Fruit fly (Drosophila melanogaster) whole organism, prepupa: ENCODE measurements around the gene CG14014.

Experiments used
- Blimp-1 ChIP-seq: fragments of 200-800 bp; sonication (Bioruptor generic); optimal IDR thresholded peaks from 3 replicates; lab custom pipeline; 2017; ENCODE audit warnings: missing biosample characterization, missing genetic modification characterization, mild to moderate bottlenecking, moderate library complexity, missing genetic modification reagents
- CG10631 ChIP-seq: fragments of 200-800 bp; sonication (Bioruptor generic); optimal IDR thresholded peaks from 2 replicates; lab custom pipeline; 2016; ENCODE audit warnings: missing biosample characterization, missing genetic modification characterization
- CG11762 ChIP-seq: fragments of 200-800 bp; sonication (Bioruptor generic); optimal IDR thresholded peaks from 3 replicates; lab custom pipeline; 2016; ENCODE audit warnings: missing biosample characterization, missing genetic modification characterization; ENCODE audit not compliant: insufficient read depth
- CG11902 ChIP-seq: fragments of 200-800 bp; sonication (Bioruptor generic); optimal IDR thresholded peaks from 3 replicates; lab custom pipeline; 2016; ENCODE audit warnings: missing biosample characterization, missing genetic modification characterization
- CG15336 ChIP-seq: fragments of 200-800 bp; sonication (Bioruptor generic); IDR thresholded peaks from 2 replicates; pipeline ENCODE4 v1.3.6; 2022; ENCODE audit warnings: missing biosample characterization, missing genetic modification characterization
- CG1621 ChIP-seq: fragments of 200-800 bp; sonication (Bioruptor generic); optimal IDR thresholded peaks from 3 replicates; lab custom pipeline; 2018; ENCODE audit warnings: missing biosample characterization, mild to moderate bottlenecking, missing genetic modification characterization
- CG3032 ChIP-seq: fragments of 200-800 bp; optimal IDR thresholded peaks from 2 replicates; lab custom pipeline; 2019; ENCODE audit warnings: missing biosample characterization, mild to moderate bottlenecking, missing genetic modification characterization, moderate library complexity
- CG31627 ChIP-seq: fragments of 200-800 bp; sonication (Bioruptor generic); optimal IDR thresholded peaks from 3 replicates; lab custom pipeline; 2016; ENCODE audit warnings: missing biosample characterization, missing genetic modification characterization
- CG3919 ChIP-seq: fragments of 200-800 bp; sonication (Bioruptor generic); optimal IDR thresholded peaks from 3 replicates; lab custom pipeline; 2016; ENCODE audit warnings: missing biosample characterization, missing genetic modification characterization
- CG6163 ChIP-seq: fragments of 200-800 bp; sonication (Bioruptor generic); IDR thresholded peaks from 3 replicates; pipeline ENCODE4 v1.3.6; 2022; ENCODE audit warnings: missing biosample characterization, missing genetic modification characterization
- CG6808 ChIP-seq: fragments of 200-800 bp; sonication (Bioruptor generic); optimal IDR thresholded peaks from 3 replicates; lab custom pipeline; 2017; ENCODE audit warnings: missing biosample characterization, missing genetic modification characterization, mild to moderate bottlenecking, moderate library complexity, missing genetic modification reagents
- CG6854 ChIP-seq: fragments of 200-800 bp; sonication (Bioruptor generic); optimal IDR thresholded peaks from 2 replicates; lab custom pipeline; 2017; ENCODE audit warnings: missing biosample characterization, mild to moderate bottlenecking, missing genetic modification characterization
- CG7368 ChIP-seq: fragments of 200-800 bp; sonication (Bioruptor generic); optimal IDR thresholded peaks from 3 replicates; lab custom pipeline; 2016; ENCODE audit warnings: missing biosample characterization, missing genetic modification characterization
- CG8319 ChIP-seq: fragments of 200-800 bp; sonication (Bioruptor generic); optimal IDR thresholded peaks from 3 replicates; lab custom pipeline; 2016; ENCODE audit warnings: missing biosample characterization, missing genetic modification characterization
- Eip78C ChIP-seq: fragments of 200-800 bp; sonication (Bioruptor generic); peaks from one replicate; lab custom pipeline; 2016; ENCODE audit warnings: missing biosample characterization, missing genetic modification characterization
- Ets21C ChIP-seq: fragments of 200-800 bp; sonication (Bioruptor generic); optimal IDR thresholded peaks from 3 replicates; lab custom pipeline; 2016; ENCODE audit warnings: missing biosample characterization, missing genetic modification characterization
- Ets96B ChIP-seq: fragments of 200-800 bp; optimal IDR thresholded peaks from 2 replicates; lab custom pipeline; 2019; ENCODE audit warnings: missing biosample characterization, mild to moderate bottlenecking, missing genetic modification characterization, moderate library complexity
- Gug ChIP-seq: fragments of 200-800 bp; sonication (Bioruptor generic); IDR thresholded peaks from 2 replicates; pipeline ENCODE4 v1.3.6; 2022; ENCODE audit warnings: missing biosample characterization, missing genetic modification characterization
- Hr38 ChIP-seq: sonication (Bioruptor generic); optimal IDR thresholded peaks from 2 replicates; lab custom pipeline; 2016; ENCODE audit warnings: missing biosample characterization, missing genetic modification characterization
- Hr39 ChIP-seq: fragments of 200-800 bp; sonication (Bioruptor generic); optimal IDR thresholded peaks from 2 replicates; lab custom pipeline; 2016; ENCODE audit warnings: missing biosample characterization, missing genetic modification characterization
- Hr4 ChIP-seq: fragments of 200-800 bp; sonication (Bioruptor generic); optimal IDR thresholded peaks from 3 replicates; lab custom pipeline; 2016; ENCODE audit warnings: missing biosample characterization, missing genetic modification characterization
- Lpt ChIP-seq: fragments of 200-800 bp; sonication (Bioruptor generic); optimal IDR thresholded peaks from 3 replicates; lab custom pipeline; 2016; ENCODE audit warnings: missing biosample characterization, missing genetic modification characterization
- Met ChIP-seq: fragments of 200-800 bp; sonication (Bioruptor generic); optimal IDR thresholded peaks from 3 replicates; lab custom pipeline; 2016; ENCODE audit warnings: missing biosample characterization, missing genetic modification characterization
- OdsH ChIP-seq: fragments of 200-800 bp; sonication (Bioruptor generic); optimal IDR thresholded peaks from 3 replicates; lab custom pipeline; 2016; ENCODE audit warnings: missing biosample characterization, missing genetic modification characterization
- Smox ChIP-seq: fragments of 200-800 bp; sonication (Bioruptor generic); optimal IDR thresholded peaks from 3 replicates; lab custom pipeline; 2016; ENCODE audit warnings: missing biosample characterization, missing genetic modification characterization
- Sox102F ChIP-seq: fragments of 200-800 bp; sonication (Bioruptor generic); optimal IDR thresholded peaks from 2 replicates; lab custom pipeline; 2016; ENCODE audit warnings: missing biosample characterization, mild to moderate bottlenecking, missing genetic modification characterization
- Sox14 ChIP-seq: fragments of 200-800 bp; sonication (Bioruptor generic); optimal IDR thresholded peaks from 3 replicates; lab custom pipeline; 2016; ENCODE audit warnings: missing biosample characterization, missing genetic modification characterization
- achi ChIP-seq: fragments of 200-800 bp; sonication (Bioruptor generic); optimal IDR thresholded peaks from 3 replicates; lab custom pipeline; 2016; ENCODE audit warnings: missing biosample characterization, missing genetic modification characterization
- dsx ChIP-seq: fragments of 200-800 bp; optimal IDR thresholded peaks from 3 replicates; lab custom pipeline; 2019; ENCODE audit warnings: missing biosample characterization, mild to moderate bottlenecking, missing genetic modification characterization, moderate library complexity; ENCODE audit not compliant: poor library complexity, severe bottlenecking
- esn ChIP-seq: fragments of 200-800 bp; sonication (Bioruptor generic); optimal IDR thresholded peaks from 2 replicates; lab custom pipeline; 2016; ENCODE audit warnings: missing biosample characterization, mild to moderate bottlenecking, missing genetic modification characterization, moderate library complexity
- fd85E ChIP-seq: fragments of 200-800 bp; sonication (Bioruptor generic); optimal IDR thresholded peaks from 3 replicates; lab custom pipeline; 2016; ENCODE audit warnings: missing biosample characterization, missing genetic modification characterization
- lz ChIP-seq: fragments of 200-800 bp; sonication (Bioruptor generic); optimal IDR thresholded peaks from 3 replicates; lab custom pipeline; 2016; ENCODE audit warnings: missing biosample characterization, missing genetic modification characterization
- net ChIP-seq: fragments of 200-800 bp; sonication (Bioruptor generic); optimal IDR thresholded peaks from 3 replicates; lab custom pipeline; 2016; ENCODE audit warnings: missing biosample characterization, missing genetic modification characterization
- pdm3 ChIP-seq: fragments of 200-800 bp; sonication (Bioruptor generic); optimal IDR thresholded peaks from 3 replicates; lab custom pipeline; 2016; ENCODE audit warnings: missing biosample characterization, missing genetic modification characterization
- salr ChIP-seq, 2 experiments: fragments of 200-800 bp; sonication (Bioruptor generic); optimal IDR thresholded peaks; 3 replicates each; lab custom pipeline; 2016 to 2018; ENCODE audit warnings: missing biosample characterization in 2 of 2, missing genetic modification characterization in 2 of 2, mild to moderate bottlenecking in 1 of 2
- spab ChIP-seq: fragments of 200-800 bp; sonication (Bioruptor generic); optimal IDR thresholded peaks from 2 replicates; lab custom pipeline; 2017; ENCODE audit warnings: missing biosample characterization, mild to moderate bottlenecking, missing genetic modification characterization, missing genetic modification reagents
- ss ChIP-seq, 2 experiments: fragments of 200-800 bp; sonication (Bioruptor generic); optimal IDR thresholded peaks; 2 replicates in 1 of 2; 3 replicates in 1 of 2; lab custom pipeline; 2017 to 2018; ENCODE audit warnings: mild to moderate bottlenecking in 2 of 2, missing biosample characterization in 2 of 2, missing genetic modification characterization in 2 of 2, moderate library complexity in 1 of 2
- svp ChIP-seq: fragments of 200-800 bp; sonication (Bioruptor generic); peaks from one replicate; lab custom pipeline; 2016; ENCODE audit warnings: missing biosample characterization, missing genetic modification characterization
- topi ChIP-seq: fragments of 200-800 bp; sonication (Bioruptor generic); optimal IDR thresholded peaks from 3 replicates; lab custom pipeline; 2016; ENCODE audit warnings: missing biosample characterization, missing genetic modification characterization
- vri ChIP-seq: fragments of 200-800 bp; sonication (Bioruptor generic); optimal IDR thresholded peaks from 3 replicates; lab custom pipeline; 2016; ENCODE audit warnings: missing biosample characterization, mild to moderate bottlenecking, missing genetic modification characterization

The CG14014 gene

dm6 chr2L:5507823-5508438, 42.7 kb downstream of the CG14014 start (continued):
- no peak for TF ChIP-seq CG6854 (GFP tag; lab: Kevin White, UChicago)
- TF ChIP-seq, all 60 proteins: peak for 16

dm6 chr2L:5507082-5507481, 43.6 kb downstream of the CG14014 start:
- TF ChIP-seq Met (GFP tag; lab: Kevin White, UChicago) (peak; percentile 3), Hr4 (GFP tag; lab: Kevin White, UChicago) (no peak), Ets96B (tag; lab: Kevin White, UChicago) (peak; percentile 35), CG3032 (tag; lab: Kevin White, UChicago) (peak; percentile 50), Eip78C (GFP tag; lab: Kevin White, UChicago) (peak; percentile 38), dsx (GFP tag; lab: Kevin White, UChicago) (peak; percentile 9), svp (GFP tag; lab: Kevin White, UChicago) (peak; percentile 35), net (GFP tag; lab: Kevin White, UChicago) (no peak), spab (GFP tag; lab: Kevin White, UChicago) (peak; percentile 16), CG11902 (no peak), ss (GFP tag; optimal IDR thresholded peaks at IDR 0.05; lab: Kevin White, UChicago) (peak in 1 of 2 experiments; percentile 9), fd85E (no peak)

dm6 chr2L:5505130-5505529, 45.5 kb downstream of the CG14014 start:
- TF ChIP-seq Eip78C (GFP tag; lab: Kevin White, UChicago) (peak; percentile 51), svp (GFP tag; lab: Kevin White, UChicago) (peak; percentile 59), pdm3 (GFP tag; lab: Kevin White, UChicago) (peak; percentile 24), CG31627 (GFP tag; lab: Kevin White, UChicago) (peak; percentile 23), vri (GFP tag; lab: Kevin White, UChicago) (peak; percentile 34), OdsH (GFP tag; lab: Kevin White, UChicago) (peak; percentile 33), lz (GFP tag; lab: Kevin White, UChicago) (peak; percentile 21), Blimp-1 (GFP tag; lab: Kevin White, UChicago) (no peak), salr (GFP tag; optimal IDR thresholded peaks at IDR 0.05; lab: Kevin White, UChicago) (no peak), esn (peak; percentile 58), Smox (GFP tag; lab: Kevin White, UChicago) (peak; percentile 3), Sox102F (peak; percentile 44), Met (GFP tag; lab: Kevin White, UChicago) (peak; percentile 41), Gug (no peak), CG3919 (GFP tag; lab: Kevin White, UChicago) (no peak), topi (GFP tag; lab: Kevin White, UChicago) (peak; percentile 17), CG10631 (peak; percentile 35), CG11902 (no peak), CG7368 (GFP tag; lab: Kevin White, UChicago) (no peak)
- TF ChIP-seq, all 60 proteins: peak for 13

dm6 chr2L:5502868-5503267, 47.8 kb downstream of the CG14014 start:
- TF ChIP-seq Gug (no peak), ss (GFP tag; optimal IDR thresholded peaks at IDR 0.05; lab: Kevin White, UChicago) (no peak), Ets21C (GFP tag; lab: Kevin White, UChicago) (no peak), CG15336 (GFP tag; lab: Robert Waterston, UW) (no peak), Blimp-1 (GFP tag; lab: Kevin White, UChicago) (no peak), Lpt (GFP tag; lab: Kevin White, UChicago) (no peak), CG6163 (GFP tag; lab: Robert Waterston, UW) (no peak), Hr39 (GFP tag; lab: Kevin White, UChicago) (no peak), Eip78C (GFP tag; lab: Kevin White, UChicago) (no peak)
- TF ChIP-seq, all 60 proteins: peak for 0

- TF ChIP-seq Ets21C (GFP tag; lab: Kevin White, UChicago) (peak; percentile 45), Sox102F (peak; percentile 68), CG3919 (GFP tag; lab: Kevin White, UChicago) (peak; percentile 68), Sox14 (GFP tag; lab: Kevin White, UChicago) (peak; percentile 52), Hr38 (GFP tag; lab: Kevin White, UChicago) (no peak), CG10631 (peak; percentile 57), CG6808 (GFP tag; lab: Kevin White, UChicago) (peak; percentile 70), CG8319 (GFP tag; lab: Kevin White, UChicago) (peak; percentile 1), spab (GFP tag; lab: Kevin White, UChicago) (peak; percentile 44), pdm3 (GFP tag; lab: Kevin White, UChicago) (peak; percentile 54), Ets96B (tag; lab: Kevin White, UChicago) (peak; percentile 75), CG31627 (GFP tag; lab: Kevin White, UChicago) (peak; percentile 54), svp (GFP tag; lab: Kevin White, UChicago) (peak; percentile 87), CG1621 (tag; lab: Kevin White, UChicago) (peak; percentile 39), CG15336 (GFP tag; lab: Robert Waterston, UW) (no peak), vri (GFP tag; lab: Kevin White, UChicago) (peak; percentile 70), Lpt (GFP tag; lab: Kevin White, UChicago) (no peak), CG3032 (tag; lab: Kevin White, UChicago) (peak; percentile 69), CG11762 (GFP tag; lab: Kevin White, UChicago) (no peak), achi (peak; percentile 57), CG7368 (GFP tag; lab: Kevin White, UChicago) (peak; percentile 10), lz (GFP tag; lab: Kevin White, UChicago) (peak; percentile 76)
These were observed 49.3 kb downstream of the CG14014 start for dm6 chr2L:5501335-5501734.
